Fruit fly (Drosophila melanogaster) whole organism, pupa: ENCODE measurements around the gene Prosalpha4T1.

ENCODE experiments used
- CG12605 ChIP-seq: fragments of 200-800 bp; sonication (Bioruptor generic); IDR thresholded peaks from 2 replicates; pipeline ENCODE4 v1.3.6; 2022; ENCODE audit warnings: missing biosample characterization, missing genetic modification characterization
- CG13204 ChIP-seq: fragments of 200-800 bp; sonication (Bioruptor generic); optimal IDR thresholded peaks from 2 replicates; lab custom pipeline; 2018; ENCODE audit warnings: missing biosample characterization, mild to moderate bottlenecking, missing genetic modification characterization, moderate library complexity
- CG14655 ChIP-seq: fragments of 200-800 bp; sonication (Bioruptor generic); optimal IDR thresholded peaks from 3 replicates; lab custom pipeline; 2017; ENCODE audit warnings: mild to moderate bottlenecking, missing biosample characterization, missing genetic modification reagents, missing genetic modification characterization
- CG17806 ChIP-seq: fragments of 200-800 bp; sonication (Bioruptor generic); optimal IDR thresholded peaks from 2 replicates; lab custom pipeline; 2018; ENCODE audit warnings: missing biosample characterization, mild to moderate bottlenecking, missing genetic modification characterization, moderate library complexity
- CG32121 ChIP-seq: fragments of 200-800 bp; sonication (Bioruptor generic); IDR thresholded peaks from 2 replicates; pipeline ENCODE4 v1.3.6; 2022; ENCODE audit warnings: missing biosample characterization, missing genetic modification characterization
- CG34367 ChIP-seq: fragments of 200-800 bp; sonication (Bioruptor generic); optimal IDR thresholded peaks from 2 replicates; lab custom pipeline; 2018; ENCODE audit warnings: missing biosample characterization, mild to moderate bottlenecking, missing genetic modification characterization
- CG4496 ChIP-seq: fragments of 200-800 bp; sonication (Bioruptor generic); IDR thresholded peaks from 3 replicates; pipeline ENCODE4 v1.3.6; 2022; ENCODE audit warnings: missing biosample characterization, missing genetic modification characterization
- CG8159 ChIP-seq: fragments of 200-800 bp; sonication (Bioruptor generic); optimal IDR thresholded peaks from 3 replicates; lab custom pipeline; 2018; ENCODE audit warnings: missing biosample characterization, mild to moderate bottlenecking, missing genetic modification characterization, moderate library complexity
- CG8301 ChIP-seq: fragments of 200-800 bp; sonication (Bioruptor generic); optimal IDR thresholded peaks from 2 replicates; lab custom pipeline; 2018; ENCODE audit warnings: missing biosample characterization, mild to moderate bottlenecking, missing genetic modification characterization
- CG9948 ChIP-seq: fragments of 200-800 bp; sonication (Bioruptor generic); optimal IDR thresholded peaks from 2 replicates; lab custom pipeline; 2018; ENCODE audit warnings: missing biosample characterization, mild to moderate bottlenecking, missing genetic modification characterization, moderate library complexity
- EcR ChIP-seq: fragments of 200-800 bp; sonication (Bioruptor generic); optimal IDR thresholded peaks from 3 replicates; lab custom pipeline; 2019; ENCODE audit warnings: missing biosample characterization, missing genetic modification characterization, mild to moderate bottlenecking, moderate library complexity, missing genetic modification reagents
- Ets98B ChIP-seq: fragments of 200-800 bp; sonication (Bioruptor generic); IDR thresholded peaks from 2 replicates; pipeline ENCODE4 v1.3.6; 2022; ENCODE audit warnings: missing biosample characterization, missing genetic modification characterization
- fd96Ca ChIP-seq: fragments of 200-800 bp; sonication (Bioruptor generic); IDR thresholded peaks from 3 replicates; pipeline ENCODE4 v1.3.6; 2022; ENCODE audit warnings: missing biosample characterization, missing genetic modification characterization
- gl ChIP-seq: fragments of 200-800 bp; sonication (Bioruptor generic); optimal IDR thresholded peaks from 2 replicates; lab custom pipeline; 2018; ENCODE audit warnings: missing biosample characterization, mild to moderate bottlenecking, missing genetic modification characterization

- TF ChIP-seq CG32121 (GFP tag; lab: Robert Waterston, UW) (peak; percentile 89), gl (tag; lab: Kevin White, UChicago) (peak; percentile 77), fd96Ca (peak; percentile 82), CG14655 (GFP tag; lab: Kevin White, UChicago) (peak; percentile 36), CG9948 (tag; lab: Kevin White, UChicago) (no peak), EcR (GFP tag; lab: Kevin White, UChicago) (peak; percentile 84), CG4496 (GFP tag; lab: Robert Waterston, UW) (peak; percentile 91), Ets98B (peak; percentile 91), CG34367 (tag; lab: Kevin White, UChicago) (peak; percentile 29), CG13204 (GFP tag; lab: Kevin White, UChicago) (peak; percentile 95), CG8301 (tag; lab: Kevin White, UChicago) (peak; percentile 30), CG8159 (peak; percentile 35), CG12605 (GFP tag; lab: Robert Waterston, UW) (peak; percentile 84), CG17806 (peak; percentile 42)
Observed at dm6 chr3R:20779969-20780368, 31.1 kb upstream of the Prosalpha4T1 start.
